Fruit fly (Drosophila melanogaster) whole organism, embryonic: ENCODE data around the gene Prim1.

Experiments used
- Atf-2 ChIP-seq: fragments of 200-800 bp; sonication (Bioruptor generic); optimal IDR thresholded peaks from 2 replicates; lab custom pipeline; 2016; ENCODE audit warnings: missing biosample characterization, missing genetic modification characterization
- Atf6 ChIP-seq: fragments of 200-800 bp; sonication (Bioruptor generic); IDR thresholded peaks from 2 replicates; pipeline ENCODE4 v1.3.6; 2022; ENCODE audit warnings: missing biosample characterization, missing genetic modification characterization
- CG10147 ChIP-seq: fragments of 200-800 bp; sonication (Bioruptor generic); optimal IDR thresholded peaks from 2 replicates; lab custom pipeline; 2019; ENCODE audit warnings: missing biosample characterization, mild to moderate bottlenecking, missing genetic modification characterization, moderate library complexity
- CG10209 ChIP-seq: fragments of 200-800 bp; sonication (Bioruptor generic); optimal IDR thresholded peaks from 3 replicates; lab custom pipeline; 2017; ENCODE audit warnings: missing biosample characterization, mild to moderate bottlenecking, missing genetic modification characterization, missing genetic modification reagents
- CG10321 ChIP-seq: fragments of 200-800 bp; sonication (Bioruptor generic); IDR thresholded peaks from 2 replicates; pipeline ENCODE4 v1.3.6; 2022; ENCODE audit warnings: missing biosample characterization, missing genetic modification characterization
- CG10431 ChIP-seq: fragments of 200-800 bp; sonication (Bioruptor generic); optimal IDR thresholded peaks from 3 replicates; lab custom pipeline; 2018; ENCODE audit warnings: missing biosample characterization, mild to moderate bottlenecking, missing genetic modification characterization
- CG12236 ChIP-seq: fragments of 200-800 bp; sonication (Bioruptor generic); optimal IDR thresholded peaks from 2 replicates; lab custom pipeline; 2016; ENCODE audit warnings: missing biosample characterization, missing genetic modification characterization
- CG12769 ChIP-seq: fragments of 200-800 bp; sonication (Bioruptor generic); optimal IDR thresholded peaks from 2 replicates; lab custom pipeline; 2019; ENCODE audit warnings: missing biosample characterization, mild to moderate bottlenecking, missing genetic modification characterization, moderate library complexity
- CG13624 ChIP-seq: fragments of 200-800 bp; sonication (Bioruptor generic); optimal IDR thresholded peaks from 2 replicates; lab custom pipeline; 2016; ENCODE audit warnings: missing biosample characterization, missing genetic modification characterization
- CG14667 ChIP-seq: fragments of 200-800 bp; sonication (Bioruptor generic); IDR thresholded peaks from 2 replicates; pipeline ENCODE4 v1.3.6; 2022; ENCODE audit warnings: missing biosample characterization, missing genetic modification characterization
- CG15011 ChIP-seq: fragments of 200-800 bp; sonication (Bioruptor generic); optimal IDR thresholded peaks from 3 replicates; lab custom pipeline; 2018; ENCODE audit warnings: missing biosample characterization, mild to moderate bottlenecking, missing genetic modification characterization
- CG18619 ChIP-seq: fragments of 200-800 bp; sonication (Bioruptor generic); optimal IDR thresholded peaks from 3 replicates; lab custom pipeline; 2017; ENCODE audit warnings: missing biosample characterization, mild to moderate bottlenecking, missing genetic modification characterization
- CG2120 ChIP-seq: fragments of 200-800 bp; sonication (Bioruptor generic); optimal IDR thresholded peaks from 3 replicates; lab custom pipeline; 2016; ENCODE audit warnings: missing biosample characterization, missing genetic modification characterization
- CG31388 ChIP-seq: fragments of 200-800 bp; sonication (Bioruptor generic); optimal IDR thresholded peaks from 2 replicates; lab custom pipeline; 2016; ENCODE audit warnings: missing biosample characterization, missing genetic modification characterization
- CG3726 ChIP-seq: fragments of 200-800 bp; sonication (Bioruptor generic); IDR thresholded peaks from 3 replicates; pipeline ENCODE4, ENCODE4 v1.3.6; 2022; ENCODE audit warnings: missing biosample characterization, missing genetic modification characterization
- CG6683 ChIP-seq: fragments of 200-800 bp; sonication (Bioruptor generic); optimal IDR thresholded peaks from 2 replicates; lab custom pipeline; 2017; ENCODE audit warnings: missing biosample characterization, mild to moderate bottlenecking, missing genetic modification characterization, missing genetic modification reagents
- CG6813 ChIP-seq: fragments of 200-800 bp; sonication (Bioruptor generic); optimal IDR thresholded peaks from 2 replicates; lab custom pipeline; 2017; ENCODE audit warnings: missing biosample characterization, missing genetic modification characterization, mild to moderate bottlenecking, moderate library complexity, missing genetic modification reagents
- Chrac-16 ChIP-seq: fragments of 200-800 bp; sonication (Bioruptor generic); optimal IDR thresholded peaks from 3 replicates; lab custom pipeline; 2016; ENCODE audit warnings: missing biosample characterization, missing genetic modification characterization
- D19A ChIP-seq: fragments of 200-800 bp; optimal IDR thresholded peaks from 3 replicates; lab custom pipeline; 2019; ENCODE audit warnings: missing biosample characterization, mild to moderate bottlenecking, missing genetic modification characterization, moderate library complexity
- Dek ChIP-seq: fragments of 200-800 bp; sonication (Bioruptor generic); optimal IDR thresholded peaks from 3 replicates; lab custom pipeline; 2019; ENCODE audit warnings: missing biosample characterization, mild to moderate bottlenecking, missing genetic modification characterization, moderate library complexity
- Dp ChIP-seq: fragments of 200-800 bp; sonication (Bioruptor generic); optimal IDR thresholded peaks from 2 replicates; lab custom pipeline; 2018; ENCODE audit warnings: missing biosample characterization, mild to moderate bottlenecking, missing genetic modification characterization, moderate library complexity
- Fer2 ChIP-seq: fragments of 200-800 bp; sonication (Bioruptor generic); optimal IDR thresholded peaks from 2 replicates; lab custom pipeline; 2018; ENCODE audit warnings: missing biosample characterization, mild to moderate bottlenecking, missing genetic modification characterization, moderate library complexity
- H15 ChIP-seq: fragments of 200-800 bp; sonication (Bioruptor generic); IDR thresholded peaks from 3 replicates; pipeline ENCODE4 v1.3.6; 2022; ENCODE audit warnings: missing biosample characterization, missing genetic modification characterization
- Max ChIP-seq: fragments of 200-800 bp; sonication (Bioruptor generic); optimal IDR thresholded peaks from 2 replicates; lab custom pipeline; 2016; ENCODE audit warnings: missing biosample characterization, mild to moderate bottlenecking, missing genetic modification characterization
- Mes4 ChIP-seq: fragments of 200-800 bp; sonication (Bioruptor generic); optimal IDR thresholded peaks from 2 replicates; lab custom pipeline; 2016; ENCODE audit warnings: missing biosample characterization, missing genetic modification characterization
- Mrtf ChIP-seq: fragments of 200-800 bp; sonication (Bioruptor generic); IDR thresholded peaks from 3 replicates; pipeline ENCODE4 v1.3.6; 2022; ENCODE audit warnings: missing biosample characterization, missing genetic modification characterization
- Myb ChIP-seq: fragments of 200-800 bp; sonication (Bioruptor generic); optimal IDR thresholded peaks from 2 replicates; lab custom pipeline; 2016; ENCODE audit warnings: missing biosample characterization, missing genetic modification characterization
- Neu2 ChIP-seq: fragments of 200-800 bp; sonication (Bioruptor generic); optimal IDR thresholded peaks from 3 replicates; lab custom pipeline; 2016; ENCODE audit warnings: missing biosample characterization, missing genetic modification characterization, borderline replicate concordance
- Nf-YA ChIP-seq: fragments of 200-800 bp; sonication (Bioruptor generic); IDR thresholded peaks from 2 replicates; pipeline ENCODE4 v1.3.6; 2022; ENCODE audit warnings: missing biosample characterization, missing genetic modification characterization
- Oli ChIP-seq: fragments of 200-800 bp; sonication (Bioruptor generic); optimal IDR thresholded peaks from 2 replicates; lab custom pipeline; 2018; ENCODE audit warnings: missing biosample characterization, mild to moderate bottlenecking, missing genetic modification characterization, moderate library complexity
- Optix ChIP-seq: fragments of 200-800 bp; sonication (Bioruptor generic); IDR thresholded peaks from 3 replicates; pipeline ENCODE4 v1.3.6; 2022; ENCODE audit warnings: missing biosample characterization, missing genetic modification characterization
- Poxn ChIP-seq: fragments of 200-800 bp; sonication (Bioruptor generic); IDR thresholded peaks from 2 replicates; pipeline ENCODE4 v1.3.6; 2022; ENCODE audit warnings: missing biosample characterization, missing genetic modification characterization
- Sry-β ChIP-seq: fragments of 200-800 bp; sonication (Bioruptor generic); optimal IDR thresholded peaks from 2 replicates; lab custom pipeline; 2018; ENCODE audit warnings: missing biosample characterization, mild to moderate bottlenecking, missing genetic modification characterization, moderate library complexity
- Vsx1 ChIP-seq: fragments of 200-800 bp; sonication (Bioruptor generic); optimal IDR thresholded peaks from 2 replicates; lab custom pipeline; 2017; ENCODE audit warnings: missing biosample characterization, mild to moderate bottlenecking, missing genetic modification characterization, missing genetic modification reagents
- al ChIP-seq: fragments of 200-800 bp; sonication (Bioruptor generic); IDR thresholded peaks from 2 replicates; pipeline ENCODE4 v1.3.6; 2022; ENCODE audit warnings: missing biosample characterization, missing genetic modification characterization
- bbx ChIP-seq: fragments of 200-800 bp; sonication (Bioruptor generic); IDR thresholded peaks from 2 replicates; pipeline ENCODE4 v1.3.6; 2022; ENCODE audit warnings: missing biosample characterization, missing genetic modification characterization; ENCODE audit not compliant: partially characterized antibody
- cato ChIP-seq: fragments of 200-800 bp; sonication (Bioruptor generic); optimal IDR thresholded peaks from 2 replicates; lab custom pipeline; 2016; ENCODE audit warnings: missing biosample characterization, missing genetic modification characterization, borderline replicate concordance
- da ChIP-seq: fragments of 200-800 bp; sonication (Bioruptor generic); optimal IDR thresholded peaks from 2 replicates; lab custom pipeline; 2016; ENCODE audit warnings: missing biosample characterization, missing genetic modification characterization
- dati ChIP-seq: fragments of 200-800 bp; sonication (Bioruptor generic); IDR thresholded peaks from 2 replicates; pipeline ENCODE4 v1.3.6; 2022; ENCODE audit warnings: missing biosample characterization, missing genetic modification characterization
- ewg ChIP-seq: fragments of 200-800 bp; sonication (Bioruptor generic); optimal IDR thresholded peaks from 3 replicates; lab custom pipeline; 2017; ENCODE audit warnings: mild to moderate bottlenecking, missing biosample characterization, missing genetic modification reagents, missing genetic modification characterization
- fd64A ChIP-seq: fragments of 200-800 bp; sonication (Bioruptor generic); optimal IDR thresholded peaks from 3 replicates; lab custom pipeline; 2018; ENCODE audit warnings: missing biosample characterization, mild to moderate bottlenecking, missing genetic modification characterization
- gcm ChIP-seq: fragments of 200-800 bp; sonication (Bioruptor generic); optimal IDR thresholded peaks from 2 replicates; lab custom pipeline; 2019; ENCODE audit warnings: missing biosample characterization, mild to moderate bottlenecking, missing genetic modification characterization, moderate library complexity
- gfzf ChIP-seq: fragments of 200-800 bp; sonication (Bioruptor generic); optimal IDR thresholded peaks from 2 replicates; lab custom pipeline; 2016; ENCODE audit warnings: missing biosample characterization, mild to moderate bottlenecking, missing genetic modification characterization, moderate library complexity
- ind ChIP-seq: fragments of 200-800 bp; sonication (Bioruptor generic); optimal IDR thresholded peaks from 3 replicates; lab custom pipeline; 2016; ENCODE audit warnings: missing biosample characterization, missing genetic modification characterization
- insv ChIP-seq, 2 experiments: fragments of 200-800 bp; sonication (Bioruptor generic); optimal IDR thresholded peaks; 3 replicates each; lab custom pipeline; 2016 to 2018; ENCODE audit warnings: missing biosample characterization in 2 of 2, missing genetic modification characterization in 2 of 2
- org-1 ChIP-seq: fragments of 200-800 bp; sonication (Bioruptor generic); optimal IDR thresholded peaks from 2 replicates; lab custom pipeline; 2017; ENCODE audit warnings: missing biosample characterization, missing genetic modification characterization
- phol ChIP-seq: fragments of 200-800 bp; sonication (Bioruptor generic); optimal IDR thresholded peaks from 3 replicates; lab custom pipeline; 2018; ENCODE audit warnings: missing biosample characterization, mild to moderate bottlenecking, missing genetic modification characterization, moderate library complexity
- ro ChIP-seq: fragments of 200-800 bp; sonication (Bioruptor generic); IDR thresholded peaks from 2 replicates; pipeline ENCODE4 v1.3.6; 2022; ENCODE audit warnings: missing biosample characterization, missing genetic modification characterization
- sd ChIP-seq: fragments of 200-800 bp; sonication (Bioruptor generic); optimal IDR thresholded peaks from 3 replicates; lab custom pipeline; 2018; ENCODE audit warnings: missing biosample characterization, mild to moderate bottlenecking, missing genetic modification characterization, moderate library complexity
- tin ChIP-seq: fragments of 200-800 bp; sonication (Bioruptor generic); optimal IDR thresholded peaks from 3 replicates; lab custom pipeline; 2016; ENCODE audit warnings: missing biosample characterization, missing genetic modification characterization
- ttk ChIP-seq: fragments of 200-800 bp; sonication (Bioruptor generic); IDR thresholded peaks from 2 replicates; pipeline ENCODE4 v2.1.2; 2022; ENCODE audit warnings: missing biosample characterization, missing genetic modification characterization
- wor ChIP-seq: fragments of 200-800 bp; sonication (Bioruptor generic); IDR thresholded peaks from 2 replicates; pipeline ENCODE4 v1.3.6; 2022; ENCODE audit warnings: missing biosample characterization, missing genetic modification characterization

Prim1 gene

DNA sequence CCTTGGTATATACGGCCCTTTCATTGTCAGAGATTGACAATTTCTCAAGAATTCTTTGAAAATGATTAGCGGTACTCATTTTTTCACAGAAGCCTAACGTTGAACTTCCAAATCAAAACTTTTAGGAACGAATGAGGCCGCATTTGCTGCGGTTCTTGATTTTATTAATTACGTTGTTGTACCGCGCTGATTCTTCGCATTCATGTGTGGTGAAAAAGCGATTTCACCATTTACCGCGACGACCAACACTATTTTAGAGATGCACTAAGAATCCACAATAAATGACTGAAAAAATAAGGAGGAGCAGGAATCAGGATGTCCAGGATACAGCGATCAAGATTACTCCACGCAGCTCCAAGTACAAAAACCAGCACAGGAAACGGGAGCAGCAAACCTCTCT is 36.2 kb upstream of the Prim1 start, which contains the start of the genes CG7194 and Sbp2 (continued):
- TF ChIP-seq Dp (GFP tag; lab: Kevin White, UChicago) (peak; percentile 53), Mrtf (GFP tag; lab: Robert Waterston, UW) (no peak), CG10431 (GFP tag; lab: Kevin White, UChicago) (no peak), D19A (tag; lab: Kevin White, UChicago) (no peak), bbx (GFP tag; lab: Robert Waterston, UW) (peak; percentile 7; the same call in 1 of the 2 replicates), Sry-β (peak; percentile 44), ewg (GFP tag; lab: Kevin White, UChicago) (no peak), insv (GFP tag; optimal IDR thresholded peaks at IDR 0.05; lab: Kevin White, UChicago) (no peak), CG10321 (GFP tag; lab: Robert Waterston, UW) (no peak), gcm (GFP tag; lab: Kevin White, UChicago) (no peak), cato (GFP tag; lab: Kevin White, UChicago) (no peak), gfzf (GFP tag; lab: Kevin White, UChicago) (peak; percentile 16), CG6813 (no peak), Poxn (GFP tag; lab: Robert Waterston, UW) (no peak), Nf-YA (GFP tag; lab: Robert Waterston, UW) (no peak), al (GFP tag; lab: Robert Waterston, UW) (no peak), Max (GFP tag; lab: Kevin White, UChicago) (no peak), ro (GFP tag; lab: Robert Waterston, UW) (no peak), CG15011 (GFP tag; lab: Kevin White, UChicago) (no peak), Fer2 (tag; lab: Kevin White, UChicago) (no peak), CG18619 (GFP tag; lab: Kevin White, UChicago) (no peak), phol (no peak), CG6683 (no peak), CG3726 (GFP tag; lab: Robert Waterston, UW) (no peak), Optix (GFP tag; lab: Robert Waterston, UW) (no peak), Atf-2 (GFP tag; lab: Kevin White, UChicago) (no peak), dati (GFP tag; lab: Robert Waterston, UW) (no peak), CG31388 (no peak), CG10209 (no peak), Vsx1 (no peak), CG2120 (peak; percentile 18), CG14667 (GFP tag; lab: Robert Waterston, UW) (no peak), ind (GFP tag; lab: Kevin White, UChicago) (no peak), Oli (no peak), Atf6 (GFP tag; lab: Robert Waterston, UW) (no peak), Mes4 (GFP tag; lab: Kevin White, UChicago) (no peak), da (GFP tag; lab: Kevin White, UChicago) (no peak), fd64A (GFP tag; lab: Kevin White, UChicago) (no peak), Chrac-16 (GFP tag; lab: Kevin White, UChicago) (no peak), Dek (no peak), ttk (GFP tag; lab: Robert Waterston, UW) (no peak), H15 (GFP tag; lab: Robert Waterston, UW) (no peak), CG10147 (GFP tag; lab: Kevin White, UChicago) (no peak), Myb (GFP tag; lab: Kevin White, UChicago) (no peak), tin (GFP tag; lab: Kevin White, UChicago) (no peak), CG12769 (no peak), sd (tag; lab: Kevin White, UChicago) (no peak), Neu2 (GFP tag; lab: Kevin White, UChicago) (no peak), wor (GFP tag; lab: Robert Waterston, UW) (no peak), CG12236 (no peak), CG13624 (GFP tag; lab: Kevin White, UChicago) (no peak), org-1 (no peak)
